Fruit fly (Drosophila melanogaster) whole organism, pupa: ENCODE results near the gene MED30.

Source experiments
- CG10348 ChIP-seq: fragments of 200-800 bp; sonication (Bioruptor generic); IDR thresholded peaks from 2 replicates; pipeline ENCODE4 v1.3.6; 2022; ENCODE audit warnings: missing biosample characterization, missing genetic modification characterization
- CG12605 ChIP-seq: fragments of 200-800 bp; sonication (Bioruptor generic); IDR thresholded peaks from 2 replicates; pipeline ENCODE4 v1.3.6; 2022; ENCODE audit warnings: missing biosample characterization, missing genetic modification characterization
- CG13204 ChIP-seq: fragments of 200-800 bp; sonication (Bioruptor generic); optimal IDR thresholded peaks from 2 replicates; lab custom pipeline; 2018; ENCODE audit warnings: missing biosample characterization, mild to moderate bottlenecking, missing genetic modification characterization, moderate library complexity
- CG14655 ChIP-seq: fragments of 200-800 bp; sonication (Bioruptor generic); optimal IDR thresholded peaks from 3 replicates; lab custom pipeline; 2017; ENCODE audit warnings: mild to moderate bottlenecking, missing biosample characterization, missing genetic modification reagents, missing genetic modification characterization
- CG15710 ChIP-seq: fragments of 200-800 bp; sonication (Bioruptor generic); optimal IDR thresholded peaks from 2 replicates; lab custom pipeline; 2018; ENCODE audit warnings: missing biosample characterization, mild to moderate bottlenecking, missing genetic modification characterization, moderate library complexity
- CG17806 ChIP-seq: fragments of 200-800 bp; sonication (Bioruptor generic); optimal IDR thresholded peaks from 2 replicates; lab custom pipeline; 2018; ENCODE audit warnings: missing biosample characterization, mild to moderate bottlenecking, missing genetic modification characterization, moderate library complexity
- CG32121 ChIP-seq: fragments of 200-800 bp; sonication (Bioruptor generic); IDR thresholded peaks from 2 replicates; pipeline ENCODE4 v1.3.6; 2022; ENCODE audit warnings: missing biosample characterization, missing genetic modification characterization
- CG34367 ChIP-seq: fragments of 200-800 bp; sonication (Bioruptor generic); optimal IDR thresholded peaks from 2 replicates; lab custom pipeline; 2018; ENCODE audit warnings: missing biosample characterization, mild to moderate bottlenecking, missing genetic modification characterization
- CG4496 ChIP-seq: fragments of 200-800 bp; sonication (Bioruptor generic); IDR thresholded peaks from 3 replicates; pipeline ENCODE4 v1.3.6; 2022; ENCODE audit warnings: missing biosample characterization, missing genetic modification characterization
- CG8159 ChIP-seq: fragments of 200-800 bp; sonication (Bioruptor generic); optimal IDR thresholded peaks from 3 replicates; lab custom pipeline; 2018; ENCODE audit warnings: missing biosample characterization, mild to moderate bottlenecking, missing genetic modification characterization, moderate library complexity
- CG8301 ChIP-seq: fragments of 200-800 bp; sonication (Bioruptor generic); optimal IDR thresholded peaks from 2 replicates; lab custom pipeline; 2018; ENCODE audit warnings: missing biosample characterization, mild to moderate bottlenecking, missing genetic modification characterization
- CG9948 ChIP-seq: fragments of 200-800 bp; sonication (Bioruptor generic); optimal IDR thresholded peaks from 2 replicates; lab custom pipeline; 2018; ENCODE audit warnings: missing biosample characterization, mild to moderate bottlenecking, missing genetic modification characterization, moderate library complexity
- D1 ChIP-seq: fragments of 200-800 bp; sonication (Bioruptor generic); optimal IDR thresholded peaks from 2 replicates; lab custom pipeline; 2018; ENCODE audit warnings: missing biosample characterization, mild to moderate bottlenecking, missing genetic modification characterization, moderate library complexity
- EcR ChIP-seq: fragments of 200-800 bp; sonication (Bioruptor generic); optimal IDR thresholded peaks from 3 replicates; lab custom pipeline; 2019; ENCODE audit warnings: missing biosample characterization, missing genetic modification characterization, mild to moderate bottlenecking, moderate library complexity, missing genetic modification reagents
- Ets98B ChIP-seq: fragments of 200-800 bp; sonication (Bioruptor generic); IDR thresholded peaks from 2 replicates; pipeline ENCODE4 v1.3.6; 2022; ENCODE audit warnings: missing biosample characterization, missing genetic modification characterization
- Pif1A ChIP-seq: fragments of 200-800 bp; sonication (Bioruptor generic); optimal IDR thresholded peaks from 3 replicates; lab custom pipeline; 2016; ENCODE audit warnings: missing biosample characterization, missing genetic modification characterization
- Pif1B ChIP-seq: fragments of 200-800 bp; sonication (Bioruptor generic); optimal IDR thresholded peaks from 3 replicates; lab custom pipeline; 2016; ENCODE audit warnings: missing biosample characterization, missing genetic modification characterization
- Snoo ChIP-seq: fragments of 200-800 bp; sonication (Bioruptor generic); optimal IDR thresholded peaks from 3 replicates; lab custom pipeline; 2017; ENCODE audit warnings: missing biosample characterization, mild to moderate bottlenecking, missing genetic modification characterization, inconsistent platforms
- fd96Ca ChIP-seq: fragments of 200-800 bp; sonication (Bioruptor generic); IDR thresholded peaks from 3 replicates; pipeline ENCODE4 v1.3.6; 2022; ENCODE audit warnings: missing biosample characterization, missing genetic modification characterization
- gl ChIP-seq: fragments of 200-800 bp; sonication (Bioruptor generic); optimal IDR thresholded peaks from 2 replicates; lab custom pipeline; 2018; ENCODE audit warnings: missing biosample characterization, mild to moderate bottlenecking, missing genetic modification characterization
- rn ChIP-seq: fragments of 200-800 bp; sonication (Bioruptor generic); IDR thresholded peaks from 2 replicates; pipeline ENCODE4 v1.3.6; 2022; ENCODE audit warnings: missing biosample characterization, missing genetic modification characterization

The MED30 gene

dm6 chr3L:629916-630663 is 23.8 kb downstream of the MED30 start:
- TF ChIP-seq EcR (GFP tag; lab: Kevin White, UChicago) (no peak), Ets98B (GFP tag; lab: Robert Waterston, UW) (peak; percentile 58; the same call in 1 of the 2 replicates), CG32121 (GFP tag; lab: Robert Waterston, UW) (no peak), D1 (tag; lab: Kevin White, UChicago) (no peak), CG4496 (peak; percentile 76), CG12605 (GFP tag; lab: Robert Waterston, UW) (peak; percentile 27; the same call in 1 of the 2 replicates), Snoo (tag; lab: Kevin White, UChicago) (peak; percentile 29), CG8159 (tag; lab: Kevin White, UChicago) (peak; percentile 6), CG8301 (tag; lab: Kevin White, UChicago) (peak; percentile 17), CG15710 (no peak)
- TF ChIP-seq, all 21 proteins: peak for 6

DNA sequence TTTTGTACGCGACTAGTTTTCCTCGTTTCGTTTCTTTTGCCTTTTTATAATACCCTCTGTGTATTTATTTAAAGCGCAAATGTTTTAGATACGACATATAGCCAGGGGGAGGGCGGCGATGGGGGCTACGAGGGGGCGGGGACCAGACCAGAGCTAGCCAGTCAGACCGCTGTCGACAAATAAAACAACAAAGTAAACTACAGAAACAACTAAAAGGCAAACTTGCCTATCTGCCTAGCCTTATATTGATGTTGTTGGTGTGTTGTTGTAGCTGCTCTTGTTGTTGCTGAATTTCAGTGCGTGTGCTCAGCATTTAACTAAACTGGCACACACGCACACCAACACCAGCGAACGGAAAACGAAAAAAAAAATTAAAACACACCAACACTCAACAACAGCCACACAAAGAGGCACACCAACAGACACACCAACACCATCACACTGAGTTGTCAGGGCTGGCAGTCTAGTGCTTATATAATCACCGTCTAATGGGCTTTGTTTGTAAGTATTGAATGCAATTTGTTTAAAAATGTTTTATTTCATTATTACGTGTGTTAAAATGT is 24.5 kb downstream of the MED30 start:
- TF ChIP-seq gl (tag; lab: Kevin White, UChicago) (no peak), Pif1A (GFP tag; lab: Kevin White, UChicago) (peak; percentile 26), CG32121 (GFP tag; lab: Robert Waterston, UW) (peak; percentile 68), rn (no peak), CG9948 (tag; lab: Kevin White, UChicago) (no peak), CG8159 (tag; lab: Kevin White, UChicago) (no peak), CG15710 (no peak), CG8301 (tag; lab: Kevin White, UChicago) (no peak), CG17806 (tag; lab: Kevin White, UChicago) (no peak), CG10348 (no peak), D1 (tag; lab: Kevin White, UChicago) (no peak), EcR (GFP tag; lab: Kevin White, UChicago) (no peak), CG12605 (GFP tag; lab: Robert Waterston, UW) (peak; percentile 8), CG14655 (peak; percentile 20), fd96Ca (GFP tag; lab: Robert Waterston, UW) (no peak; the same call in 2 of the 3 replicates), CG4496 (peak; percentile 69), CG34367 (tag; lab: Kevin White, UChicago) (no peak), Ets98B (GFP tag; lab: Robert Waterston, UW) (peak; percentile 51), Snoo (tag; lab: Kevin White, UChicago) (no peak), Pif1B (no peak), CG13204 (GFP tag; lab: Kevin White, UChicago) (no peak)

DNA sequence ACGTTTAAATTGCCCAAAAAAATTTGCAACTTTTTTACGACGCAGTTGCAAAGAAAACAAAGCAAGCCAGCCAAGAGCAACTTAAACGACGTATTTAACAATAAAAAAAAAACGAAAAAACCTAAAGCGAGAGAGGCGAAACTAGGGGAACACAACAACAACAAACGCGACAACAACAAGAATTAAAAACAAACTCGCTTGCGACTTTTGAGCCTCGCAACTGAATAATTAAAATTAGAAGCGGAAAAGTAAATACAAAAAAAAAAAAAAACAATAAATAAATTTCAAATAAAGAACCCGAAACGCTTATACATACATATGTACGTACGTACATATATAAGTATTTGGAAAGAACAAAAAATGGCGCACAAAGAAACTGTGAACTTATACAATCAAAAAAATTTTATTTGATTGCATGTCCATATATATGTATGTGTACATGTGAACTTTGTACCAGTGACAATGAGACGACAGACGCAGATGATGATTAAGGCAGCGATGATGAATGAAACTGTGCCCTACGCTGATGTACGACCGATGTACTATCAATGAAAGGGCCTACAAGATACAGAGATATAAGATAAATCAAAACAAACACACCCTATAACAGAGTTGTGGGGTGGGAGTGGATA is 25.1 kb downstream of the MED30 start:
- TF ChIP-seq Snoo (tag; lab: Kevin White, UChicago) = peak; percentile 17
- TF ChIP-seq gl (tag; lab: Kevin White, UChicago) = no peak

DNA sequence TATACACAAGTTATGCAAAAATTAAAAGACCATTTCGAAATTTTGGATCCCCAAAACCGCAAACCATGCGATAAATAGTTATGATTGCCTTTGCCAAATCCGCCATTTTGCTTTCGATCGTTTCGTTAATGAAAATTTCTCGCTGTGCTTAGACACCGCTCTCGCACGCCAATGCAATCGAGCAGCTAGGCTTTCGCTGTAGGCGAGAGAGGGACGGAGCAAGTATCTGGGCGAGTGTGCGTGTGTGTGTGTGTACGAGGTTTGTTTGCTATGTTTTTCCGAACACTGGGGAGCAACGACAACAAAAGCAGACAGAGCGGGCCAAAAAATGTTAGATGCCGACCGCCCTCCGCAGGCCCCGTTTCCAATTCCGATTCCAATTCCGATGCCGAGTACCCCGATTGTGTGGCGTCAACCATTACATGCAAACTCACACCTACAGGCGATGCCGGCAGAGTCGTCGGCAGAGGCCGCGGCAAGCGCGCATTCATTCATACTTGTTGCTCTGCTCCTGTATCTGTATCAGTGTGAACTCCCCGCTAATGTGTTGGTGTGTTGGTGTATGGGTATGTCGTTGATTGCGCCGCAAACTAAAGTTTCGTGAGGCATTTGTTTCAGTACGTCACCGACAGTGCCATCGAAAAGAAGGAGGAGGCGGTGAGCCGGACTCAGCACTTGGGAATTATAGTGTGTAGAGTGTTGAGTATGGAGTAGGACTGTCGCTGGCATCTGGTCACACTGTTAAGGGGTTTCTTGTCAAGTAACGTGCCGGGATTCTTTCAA is 25.9 kb downstream of the MED30 start:
- peak; percentile 15 for TF ChIP-seq CG15710
- no peak for TF ChIP-seq Pif1A (GFP tag; lab: Kevin White, UChicago)
- TF ChIP-seq CG8159 (tag; lab: Kevin White, UChicago) = peak; percentile 15
- peak; percentile 17 for TF ChIP-seq gl (tag; lab: Kevin White, UChicago)
- TF ChIP-seq CG10348 = no peak
- TF ChIP-seq CG14655 = peak; percentile 49
- peak; percentile 44 for TF ChIP-seq CG8301 (tag; lab: Kevin White, UChicago)
- TF ChIP-seq Pif1B = no peak
- 0 out of 2 replicates have a peak, but pooled peaks have one; percentile 62 for TF ChIP-seq CG12605 (GFP tag; lab: Robert Waterston, UW)
- no peak for TF ChIP-seq Snoo (tag; lab: Kevin White, UChicago)
- peak; percentile 70 for TF ChIP-seq CG4496
- peak; percentile 65 for TF ChIP-seq CG13204 (GFP tag; lab: Kevin White, UChicago)
- peak; percentile 80 for TF ChIP-seq CG32121 (GFP tag; lab: Robert Waterston, UW)
- TF ChIP-seq fd96Ca (GFP tag; lab: Robert Waterston, UW) = peak; percentile 78
- TF ChIP-seq D1 (tag; lab: Kevin White, UChicago) = no peak
- TF ChIP-seq CG34367 (tag; lab: Kevin White, UChicago) = peak; percentile 32
- peak; percentile 70 for TF ChIP-seq EcR (GFP tag; lab: Kevin White, UChicago)
- TF ChIP-seq Ets98B (GFP tag; lab: Robert Waterston, UW) = peak; percentile 71
- peak; percentile 27 for TF ChIP-seq CG17806 (tag; lab: Kevin White, UChicago)
- 0 out of 2 replicates have a peak, but pooled peaks have one; percentile 26 for TF ChIP-seq rn

- TF ChIP-seq Pif1B (no peak), Snoo (tag; lab: Kevin White, UChicago) (no peak), CG10348 (no peak)
- TF ChIP-seq, all 21 proteins: peak for 0
Observed at dm6 chr3L:627370-627769, 26.5 kb downstream of the MED30 start.
